Worm (Caenorhabditis elegans): ENCODE measurements around the gene semi-1.

- no peak for TF ChIP-seq nhr-102 (tag; optimal IDR thresholded peaks at IDR 0.05)
- TF ChIP-seq hlh-30 (tag; optimal IDR thresholded peaks at IDR 0.05; ENCODE audit: insufficient read depth) = no peak
- no peak for TF ChIP-seq R02D3.7 (tag; optimal IDR thresholded peaks at IDR 0.05)
- no peak for TF ChIP-seq ama-1 (optimal IDR thresholded peaks at IDR 0.05)
- TF ChIP-seq aly-2 (tag; optimal IDR thresholded peaks at IDR 0.05) = no peak
- TF ChIP-seq zip-2 (tag; optimal IDR thresholded peaks at IDR 0.05) = no peak
- no peak for TF ChIP-seq cey-2 (tag; optimal IDR thresholded peaks at IDR 0.05; ENCODE audit: borderline replicate concordance, insufficient read depth)
- TF ChIP-seq ZK337.2 (GFP tag; IDR thresholded peaks at IDR 0.05) = no peak
- TF ChIP-seq zip-11 (GFP tag; IDR thresholded peaks at IDR 0.05) = no peak
These were observed at the start of gene semi-1 for ce11 chrV:13515115-13515514.
